Worm (Caenorhabditis elegans) whole organism, L1 larva: Measurements from ENCODE around the gene trpp-12.

ENCODE experiments used
- C04F5.9 ChIP-seq: sonication (generic microtip); optimal IDR thresholded peaks from 2 replicates; lab custom pipeline; 2016; ENCODE audit warnings: missing genetic modification characterization, missing compliant biosample characterization
- C16A3.4 ChIP-seq: fragments of 150-350 bp; optimal IDR thresholded peaks from 2 replicates; lab custom pipeline; 2014; ENCODE audit warnings: missing biosample characterization, missing genetic modification characterization
- C34B4.2 ChIP-seq: sonication (generic microtip); optimal IDR thresholded peaks from 2 replicates; lab custom pipeline; 2017; ENCODE audit warnings: mild to moderate bottlenecking, missing genetic modification characterization, missing compliant biosample characterization
- Y116A8C.19 ChIP-seq: sonication (generic microtip); optimal IDR thresholded peaks from 2 replicates; lab custom pipeline; 2016; ENCODE audit warnings: missing compliant biosample characterization, missing genetic modification characterization, borderline replicate concordance
- aha-1 ChIP-seq: fragments of 150-350 bp; optimal IDR thresholded peaks from 2 replicates; lab custom pipeline; 2014; ENCODE audit warnings: missing biosample characterization, missing genetic modification characterization
- aly-2 ChIP-seq: fragments of 150-350 bp; optimal IDR thresholded peaks from 2 replicates; lab custom pipeline; 2014; ENCODE audit warnings: missing biosample characterization, missing genetic modification characterization
- ceh-63 ChIP-seq: fragments of 200-800 bp; sonication (Bioruptor generic); optimal IDR thresholded peaks from 2 replicates; lab custom pipeline; 2018; ENCODE audit warnings: mild to moderate bottlenecking, missing genetic modification characterization, missing compliant biosample characterization
- ceh-8 ChIP-seq: fragments of 200-800 bp; sonication (Bioruptor generic); optimal IDR thresholded peaks from 2 replicates; lab custom pipeline; 2018; ENCODE audit warnings: mild to moderate bottlenecking, missing genetic modification characterization, moderate library complexity, missing compliant biosample characterization
- ceh-90 ChIP-seq: sonication (generic microtip); optimal IDR thresholded peaks from 2 replicates; lab custom pipeline; 2016; ENCODE audit warnings: missing genetic modification characterization, missing compliant biosample characterization
- dpl-1 ChIP-seq, 3 experiments: fragments of 150-350 bp in 2 of 3; sonication (generic microtip) in 1 of 3; optimal IDR thresholded peaks; 2 replicates each; lab custom pipeline; 2014 to 2017; ENCODE audit warnings: missing biosample characterization in 3 of 3, missing genetic modification characterization in 3 of 3, missing genetic modification reagents in 3 of 3
- dsc-1 ChIP-seq: sonication (generic microtip); optimal IDR thresholded peaks from 2 replicates; lab custom pipeline; 2016; ENCODE audit warnings: mild to moderate bottlenecking, missing genetic modification characterization, missing compliant biosample characterization
- efl-3 ChIP-seq: fragments of 200-800 bp; sonication (Bioruptor generic); optimal IDR thresholded peaks from 2 replicates; lab custom pipeline; 2018; ENCODE audit warnings: mild to moderate bottlenecking, missing genetic modification characterization, missing compliant biosample characterization
- elt-2 ChIP-seq: sonication (generic microtip); optimal IDR thresholded peaks from 2 replicates; lab custom pipeline; 2016; ENCODE audit warnings: missing genetic modification characterization, mild to moderate bottlenecking, inconsistent platforms, missing compliant biosample characterization, missing genetic modification reagents
- fkh-8 ChIP-seq: sonication (generic microtip); optimal IDR thresholded peaks from 2 replicates; lab custom pipeline; 2016; ENCODE audit warnings: mild to moderate bottlenecking, missing genetic modification characterization, missing compliant biosample characterization
- fos-1 ChIP-seq: fragments of 150-350 bp; optimal IDR thresholded peaks from 2 replicates; lab custom pipeline; 2014; ENCODE audit warnings: missing biosample characterization, missing genetic modification characterization
- grh-1 ChIP-seq: fragments of 200-800 bp; sonication (Bioruptor generic); IDR thresholded peaks from 2 replicates; pipeline ENCODE4 v1.3.6; 2022; ENCODE audit warnings: missing genetic modification reagents, missing genetic modification characterization, missing compliant biosample characterization
- hlh-17 ChIP-seq: fragments of 200-800 bp; sonication (Bioruptor generic); optimal IDR thresholded peaks from 2 replicates; lab custom pipeline; 2018; ENCODE audit warnings: missing genetic modification characterization, mild to moderate bottlenecking, missing compliant biosample characterization, moderate library complexity, borderline replicate concordance
- irx-1 ChIP-seq: sonication (generic microtip); optimal IDR thresholded peaks from 2 replicates; lab custom pipeline; 2016; ENCODE audit warnings: missing genetic modification characterization, missing compliant biosample characterization
- jun-1 ChIP-seq: fragments of 150-350 bp; optimal IDR thresholded peaks from 2 replicates; lab custom pipeline; 2014; ENCODE audit warnings: missing biosample characterization, missing genetic modification reagents, missing genetic modification characterization
- lin-13 ChIP-seq: fragments of 150-350 bp; optimal IDR thresholded peaks from 2 replicates; lab custom pipeline; 2014; ENCODE audit warnings: missing biosample characterization, missing genetic modification reagents, missing genetic modification characterization
- lin-14 ChIP-seq: fragments of 200-800 bp; sonication (Bioruptor generic); optimal IDR thresholded peaks from 2 replicates; lab custom pipeline; 2018; ENCODE audit warnings: mild to moderate bottlenecking, missing genetic modification characterization, moderate library complexity, missing compliant biosample characterization
- lin-35 ChIP-seq, 2 experiments: fragments of 150-350 bp; optimal IDR thresholded peaks; 2 replicates each; lab custom pipeline; 2014; ENCODE audit warnings: missing biosample characterization in 2 of 2, missing genetic modification characterization in 2 of 2, missing genetic modification reagents in 2 of 2
- lin-39 ChIP-seq: fragments of 150-350 bp; optimal IDR thresholded peaks from 2 replicates; lab custom pipeline; 2014; ENCODE audit warnings: missing biosample characterization, missing genetic modification reagents, missing genetic modification characterization
- lir-3 ChIP-seq: sonication (generic microtip); optimal IDR thresholded peaks from 2 replicates; lab custom pipeline; 2016; ENCODE audit warnings: mild to moderate bottlenecking, missing genetic modification characterization, moderate library complexity, missing compliant biosample characterization; ENCODE audit not compliant: poor library complexity
- lsy-2 ChIP-seq, 2 experiments: fragments of 150-350 bp; optimal IDR thresholded peaks; 2 replicates each; lab custom pipeline; 2014; ENCODE audit warnings: missing biosample characterization in 2 of 2, missing genetic modification characterization in 2 of 2
- mab-9 ChIP-seq: fragments of 200-800 bp; sonication (Bioruptor generic); IDR thresholded peaks from 2 replicates; pipeline ENCODE4 v1.3.6; 2022; ENCODE audit warnings: missing genetic modification reagents, missing genetic modification characterization, missing compliant biosample characterization
- mdl-1 ChIP-seq, 2 experiments: fragments of 150-350 bp; optimal IDR thresholded peaks; 2 replicates each; lab custom pipeline; 2014 to 2017; ENCODE audit warnings: missing biosample characterization in 2 of 2, missing genetic modification characterization in 2 of 2, inconsistent platforms in 1 of 2
- nhr-12 ChIP-seq: sonication (generic microtip); optimal IDR thresholded peaks from 2 replicates; lab custom pipeline; 2017; ENCODE audit warnings: missing biosample characterization, missing genetic modification characterization
- nhr-19 ChIP-seq: fragments of 200-800 bp; sonication (Bioruptor generic); conservative IDR thresholded peaks from 2 replicates; pipeline ENCODE4 v1.3.6; 2022; ENCODE audit warnings: missing genetic modification characterization, missing compliant biosample characterization
- nhr-28 ChIP-seq: fragments of 150-350 bp; optimal IDR thresholded peaks from 2 replicates; lab custom pipeline; 2014; ENCODE audit warnings: missing biosample characterization, missing genetic modification characterization
- nhr-47 ChIP-seq: sonication (generic microtip); optimal IDR thresholded peaks from 2 replicates; lab custom pipeline; 2016; ENCODE audit warnings: mild to moderate bottlenecking, missing genetic modification characterization, moderate library complexity, missing compliant biosample characterization
- nhr-76 ChIP-seq: sonication (generic microtip); optimal IDR thresholded peaks from 2 replicates; lab custom pipeline; 2017; ENCODE audit warnings: missing biosample characterization, missing genetic modification characterization
- nhr-77 ChIP-seq: fragments of 150-350 bp; optimal IDR thresholded peaks from 2 replicates; lab custom pipeline; 2014; ENCODE audit warnings: missing biosample characterization, missing genetic modification characterization
- nhr-84 ChIP-seq: sonication (generic microtip); optimal IDR thresholded peaks from 2 replicates; lab custom pipeline; 2017; ENCODE audit warnings: missing biosample characterization, missing genetic modification characterization
- nhr-85 ChIP-seq: sonication (generic microtip); peaks from one replicate; lab custom pipeline; 2016; ENCODE audit warnings: missing genetic modification characterization, inconsistent platforms, missing compliant biosample characterization
- pag-3 ChIP-seq: sonication (generic microtip); optimal IDR thresholded peaks from 2 replicates; lab custom pipeline; 2017; ENCODE audit warnings: missing genetic modification characterization, mild to moderate bottlenecking, missing compliant biosample characterization, antibody characterized with exemption, borderline replicate concordance; ENCODE audit not compliant: insufficient read depth
- rnt-1 ChIP-seq: sonication (generic microtip); optimal IDR thresholded peaks from 2 replicates; lab custom pipeline; 2016; ENCODE audit warnings: mild to moderate bottlenecking, missing genetic modification characterization, moderate library complexity, missing compliant biosample characterization
- skn-1 ChIP-seq: fragments of 150-350 bp; optimal IDR thresholded peaks from 2 replicates; lab custom pipeline; 2014; ENCODE audit warnings: missing biosample characterization, missing genetic modification characterization
- snu-23 ChIP-seq: sonication (generic microtip); optimal IDR thresholded peaks from 2 replicates; lab custom pipeline; 2016; ENCODE audit warnings: missing genetic modification characterization, missing compliant biosample characterization
- sox-4 ChIP-seq: sonication (generic microtip); optimal IDR thresholded peaks from 2 replicates; lab custom pipeline; 2016; ENCODE audit warnings: missing genetic modification characterization, missing compliant biosample characterization
- sptf-1 ChIP-seq: fragments of 150-350 bp; optimal IDR thresholded peaks from 2 replicates; lab custom pipeline; 2014; ENCODE audit warnings: missing biosample characterization, missing genetic modification characterization
- sup-37 ChIP-seq: fragments of 200-800 bp; sonication (Bioruptor generic); optimal IDR thresholded peaks from 2 replicates; lab custom pipeline; 2018; ENCODE audit warnings: mild to moderate bottlenecking, missing genetic modification characterization, missing compliant biosample characterization
- swsn-7 ChIP-seq: sonication (generic microtip); optimal IDR thresholded peaks from 2 replicates; lab custom pipeline; 2016; ENCODE audit warnings: missing genetic modification characterization, missing compliant biosample characterization
- tlp-1 ChIP-seq: fragments of 150-350 bp; optimal IDR thresholded peaks from 2 replicates; lab custom pipeline; 2014; ENCODE audit warnings: missing biosample characterization, missing genetic modification characterization
- unc-130 ChIP-seq: fragments of 150-350 bp; optimal IDR thresholded peaks from 2 replicates; lab custom pipeline; 2017; ENCODE audit warnings: missing biosample characterization, missing genetic modification characterization, inconsistent platforms
- unc-30 ChIP-seq: sonication (generic microtip); optimal IDR thresholded peaks from 2 replicates; lab custom pipeline; 2017; ENCODE audit warnings: missing biosample characterization, missing genetic modification characterization
- unc-62 ChIP-seq: fragments of 150-350 bp; optimal IDR thresholded peaks from 2 replicates; lab custom pipeline; 2014; ENCODE audit warnings: missing biosample characterization, missing genetic modification reagents, missing genetic modification characterization
- unc-86 ChIP-seq: sonication (generic microtip); optimal IDR thresholded peaks from 2 replicates; lab custom pipeline; 2016; ENCODE audit warnings: missing genetic modification characterization, missing compliant biosample characterization
- unc-98 ChIP-seq: fragments of 200-800 bp; sonication (Bioruptor generic); IDR thresholded peaks from 2 replicates; pipeline ENCODE4 v1.3.6; 2022; ENCODE audit warnings: missing genetic modification characterization, missing compliant biosample characterization
- vab-15 ChIP-seq: sonication (generic microtip); optimal IDR thresholded peaks from 2 replicates; lab custom pipeline; 2017; ENCODE audit warnings: missing genotype, mild to moderate bottlenecking, missing genetic modification characterization, missing compliant biosample characterization
- xbp-1 ChIP-seq: sonication (generic microtip); optimal IDR thresholded peaks from 2 replicates; lab custom pipeline; 2016; ENCODE audit warnings: missing genetic modification characterization, missing compliant biosample characterization
- zag-1 ChIP-seq: fragments of 150-350 bp; optimal IDR thresholded peaks from 2 replicates; lab custom pipeline; 2014; ENCODE audit warnings: missing biosample characterization, missing genetic modification characterization
- zip-4 ChIP-seq: fragments of 200-800 bp; sonication (Bioruptor generic); optimal IDR thresholded peaks from 2 replicates; lab custom pipeline; 2018; ENCODE audit warnings: mild to moderate bottlenecking, missing genetic modification characterization, moderate library complexity, missing compliant biosample characterization
- ztf-11 ChIP-seq, 2 experiments: sonication (generic microtip); optimal IDR thresholded peaks; 2 replicates each; lab custom pipeline; 2016 to 2017; ENCODE audit warnings: missing genetic modification characterization in 2 of 2, missing biosample characterization in 1 of 2, missing compliant biosample characterization in 1 of 2

Gene trpp-12

ce11 chrX:2380818-2381217, 28.7 kb upstream of the trpp-12 start (continued):
- TF ChIP-seq ceh-8 (no peak), skn-1 (tag; lab: Kevin White, UChicago) (peak; percentile 24), nhr-19 (GFP tag; lab: Robert Waterston, UW) (no peak), hlh-17 (GFP tag; lab: Kevin White, UChicago) (no peak), ztf-11 (tag; optimal IDR thresholded peaks at IDR 0.05; lab: Kevin White, UChicago) (no peak), tlp-1 (tag; lab: Kevin White, UChicago) (no peak), irx-1 (tag; lab: Kevin White, UChicago) (no peak), lsy-2 (tag; optimal IDR thresholded peaks at IDR 0.05; lab: Kevin White, UChicago) (peak in 1 of 2 experiments; percentile 19), rnt-1 (no peak), ceh-90 (tag; lab: Kevin White, UChicago) (no peak), aly-2 (no peak), swsn-7 (tag; lab: Kevin White, UChicago) (no peak), snu-23 (GFP tag; lab: Kevin White, UChicago) (peak; percentile 50), mdl-1 (tag; optimal IDR thresholded peaks at IDR 0.05; lab: Kevin White, UChicago) (no peak), pag-3 (peak; percentile 7), sox-4 (tag; lab: Kevin White, UChicago) (no peak), sup-37 (GFP tag; lab: Kevin White, UChicago) (no peak), fkh-8 (tag; lab: Kevin White, UChicago) (no peak), sptf-1 (tag; lab: Kevin White, UChicago) (no peak), Y116A8C.19 (tag; lab: Kevin White, UChicago) (no peak), dsc-1 (no peak), jun-1 (tag; lab: Kevin White, UChicago) (no peak), C04F5.9 (tag; lab: Kevin White, UChicago) (no peak), vab-15 (tag; lab: Kevin White, UChicago) (no peak), elt-2 (tag; lab: Kevin White, UChicago) (no peak), unc-30 (no peak), unc-62 (GFP tag; lab: Kevin White, UChicago) (no peak), nhr-77 (no peak), mab-9 (no peak), dpl-1 (GFP tag; optimal IDR thresholded peaks at IDR 0.05; lab: Kevin White, UChicago) (no peak), grh-1 (GFP tag; lab: Robert Waterston, UW) (no peak), nhr-12 (no peak), ceh-63 (GFP tag; lab: Kevin White, UChicago) (no peak), lin-13 (GFP tag; lab: Kevin White, UChicago) (no peak), nhr-28 (tag; lab: Kevin White, UChicago) (no peak), C16A3.4 (tag; lab: Kevin White, UChicago) (no peak), nhr-76 (tag; lab: Kevin White, UChicago) (no peak), aha-1 (tag; lab: Kevin White, UChicago) (no peak), xbp-1 (tag; lab: Kevin White, UChicago) (no peak), unc-98 (no peak), lin-35 (GFP tag; optimal IDR thresholded peaks at IDR 0.05; lab: Kevin White, UChicago) (peak in 1 of 2 experiments; percentile 15), unc-130 (tag; lab: Kevin White, UChicago) (no peak), lin-39 (tag; lab: Kevin White, UChicago) (no peak), nhr-85 (tag; lab: Kevin White, UChicago) (peak; percentile 73), nhr-84 (tag; lab: Kevin White, UChicago) (no peak), lir-3 (tag; lab: Kevin White, UChicago) (no peak), zag-1 (tag; lab: Kevin White, UChicago) (no peak), efl-3 (GFP tag; lab: Kevin White, UChicago) (no peak), nhr-47 (tag; lab: Kevin White, UChicago) (no peak), C34B4.2 (tag; lab: Kevin White, UChicago) (no peak), fos-1 (tag; lab: Kevin White, UChicago) (no peak), lin-14 (GFP tag; lab: Kevin White, UChicago) (peak; percentile 68), zip-4 (no peak), unc-86 (tag; lab: Kevin White, UChicago) (no peak)
